Fruit fly (Drosophila melanogaster): ENCODE results near the gene mRpL22.

The mRpL22 gene

dm6 chrX:16816500-16816899 is 32.8 kb downstream of the mRpL22 start (continued):
- peak; percentile 7 for TF ChIP-seq Ets65A (GFP tag)
- TF ChIP-seq Adf1 (GFP tag; IDR thresholded peaks at IDR 0.05): peak; percentile 83
- no peak for TF ChIP-seq bab2 (GFP tag; optimal IDR thresholded peaks at IDR 0.05)
- TF ChIP-seq sim (GFP tag; IDR thresholded peaks at IDR 0.05): peak; percentile 37; the same call in 1 of the 2 replicates
- peak; percentile 8 for TF ChIP-seq dmrt99B (tag; optimal IDR thresholded peaks at IDR 0.05)
- TF ChIP-seq gt (GFP tag; IDR thresholded peaks at IDR 0.05): no peak
- peak; percentile 56 for TF ChIP-seq row (GFP tag; IDR thresholded peaks at IDR 0.05)
- TF ChIP-seq gem (tag; optimal IDR thresholded peaks at IDR 0.05): peak; percentile 8
- no peak for TF ChIP-seq crp (GFP tag; optimal IDR thresholded peaks at IDR 0.05)
- TF ChIP-seq CG9727 (GFP tag; optimal IDR thresholded peaks at IDR 0.05): peak; percentile 0
- TF ChIP-seq CG18262 (tag; optimal IDR thresholded peaks at IDR 0.05): peak; percentile 2
- TF ChIP-seq wek (GFP tag; optimal IDR thresholded peaks at IDR 0.05): no peak
- TF ChIP-seq CG13123 (GFP tag; optimal IDR thresholded peaks at IDR 0.05): no peak
- TF ChIP-seq Sry-β (GFP tag; optimal IDR thresholded peaks at IDR 0.05): peak; percentile 85
- TF ChIP-seq Ets97D (GFP tag; optimal IDR thresholded peaks at IDR 0.05): no peak
- no peak for TF ChIP-seq sna (GFP tag; IDR thresholded peaks at IDR 0.05; ENCODE audit: partially characterized antibody)

- TF ChIP-seq CG4282 (GFP tag; optimal IDR thresholded peaks at IDR 0.05): no peak
- no peak for TF ChIP-seq CG14441 (GFP tag; IDR thresholded peaks at IDR 0.05)
- no peak for TF ChIP-seq NfI (GFP tag; optimal IDR thresholded peaks at IDR 0.05)
- no peak for TF ChIP-seq E2f2 (GFP tag; IDR thresholded peaks at IDR 0.05)
- TF ChIP-seq esg (GFP tag; conservative IDR thresholded peaks at IDR 0.05): no peak
Observed at dm6 chrX:16818186-16818585, 34.5 kb downstream of the mRpL22 start.

dm6 chrX:16820665-16821064 is 36.9 kb downstream of the mRpL22 start:
- TF ChIP-seq CTCF (GFP tag; optimal IDR thresholded peaks at IDR 0.05): peak; percentile 72
- peak; percentile 73 for TF ChIP-seq CG10979 (tag; optimal IDR thresholded peaks at IDR 0.05)
- no peak for TF ChIP-seq CG7963 (GFP tag; IDR thresholded peaks at IDR 0.05; ENCODE audit: partially characterized antibody)

dm6 chrX:16821216-16821615 is 37.5 kb downstream of the mRpL22 start:
- TF ChIP-seq Oli (tag; optimal IDR thresholded peaks at IDR 0.05) (peak; percentile 12), CG7839 (tag; optimal IDR thresholded peaks at IDR 0.05) (peak; percentile 13), Sox100B (GFP tag; optimal IDR thresholded peaks at IDR 0.05) (peak; percentile 9), D19A (tag; optimal IDR thresholded peaks at IDR 0.05) (peak; percentile 2), CG17385 (GFP tag; optimal IDR thresholded peaks at IDR 0.05) (no peak), Med (GFP tag) (peak; percentile 52), phol (tag; optimal IDR thresholded peaks at IDR 0.05) (peak; percentile 44), pnt (GFP tag; optimal IDR thresholded peaks at IDR 0.05) (no peak), CG2712 (tag; optimal IDR thresholded peaks at IDR 0.05) (peak; percentile 11), CG17359 (tag; optimal IDR thresholded peaks at IDR 0.05) (peak; percentile 23), Sox102F (GFP tag; optimal IDR thresholded peaks at IDR 0.05) (peak; percentile 40), sens (GFP tag) (peak; percentile 76), CG18476 (GFP tag; optimal IDR thresholded peaks at IDR 0.05) (no peak), gem (tag; optimal IDR thresholded peaks at IDR 0.05) (peak; percentile 39), CG31441 (GFP tag; IDR thresholded peaks at IDR 0.05) (peak; percentile 33; the same call in 1 of the 2 replicates), Pdp1 (GFP tag; optimal IDR thresholded peaks at IDR 0.05) (peak in 1 of 2 experiments; percentile 57), Blimp-1 (GFP tag; optimal IDR thresholded peaks at IDR 0.05) (peak; percentile 30), lab (GFP tag; optimal IDR thresholded peaks at IDR 0.05) (no peak), CG11504 (tag; optimal IDR thresholded peaks at IDR 0.05) (peak; percentile 48), Hr51 (GFP tag; optimal IDR thresholded peaks at IDR 0.05) (peak in 1 of 2 experiments; percentile 4), btn (GFP tag; optimal IDR thresholded peaks at IDR 0.05) (no peak), CG2678 (tag; optimal IDR thresholded peaks at IDR 0.05) (peak; percentile 29), CG10209 (GFP tag; optimal IDR thresholded peaks at IDR 0.05) (no peak), Xrp1 (GFP tag; IDR thresholded peaks at IDR 0.05) (no peak), dmrt99B (tag; optimal IDR thresholded peaks at IDR 0.05) (peak; percentile 38)

Data from whole organism, embryonic.